Fruit fly (Drosophila melanogaster) whole organism, embryonic: Measurements from ENCODE around the gene Tbc1d22.

Experiments
- Adf1 ChIP-seq: fragments of 200-800 bp; sonication (Bioruptor generic); IDR thresholded peaks from 2 replicates; pipeline ENCODE4 v1.3.6; 2022; ENCODE audit warnings: missing biosample characterization, missing genetic modification characterization
- Bgb ChIP-seq: fragments of 200-800 bp; sonication (Bioruptor generic); IDR thresholded peaks from 2 replicates; pipeline ENCODE4 v1.3.6; 2022; ENCODE audit warnings: missing biosample characterization, missing genetic modification characterization; ENCODE audit not compliant: partially characterized antibody
- CG10543 ChIP-seq: fragments of 200-800 bp; sonication (Bioruptor generic); optimal IDR thresholded peaks from 3 replicates; lab custom pipeline; 2017; ENCODE audit warnings: missing biosample characterization, mild to moderate bottlenecking, missing genetic modification characterization, moderate library complexity
- CG11696 ChIP-seq: fragments of 200-800 bp; sonication (Bioruptor generic); IDR thresholded peaks from 2 replicates; pipeline ENCODE4 v1.3.6; 2022; ENCODE audit warnings: missing biosample characterization, missing genetic modification characterization
- CG12744 ChIP-seq: fragments of 200-800 bp; sonication (Bioruptor generic); optimal IDR thresholded peaks from 2 replicates; lab custom pipeline; 2016; ENCODE audit warnings: missing biosample characterization, missing genetic modification characterization
- CG13296 ChIP-seq: fragments of 200-800 bp; sonication (Bioruptor generic); optimal IDR thresholded peaks from 3 replicates; lab custom pipeline; 2018; ENCODE audit warnings: missing biosample characterization, mild to moderate bottlenecking, missing genetic modification characterization
- CG13424 ChIP-seq: fragments of 200-800 bp; sonication (Bioruptor generic); optimal IDR thresholded peaks from 2 replicates; lab custom pipeline; 2019; ENCODE audit warnings: missing biosample characterization, mild to moderate bottlenecking, missing genetic modification characterization, moderate library complexity
- CG14050 ChIP-seq: fragments of 200-800 bp; sonication (Bioruptor generic); IDR thresholded peaks from 3 replicates; pipeline ENCODE4 v1.3.6; 2022; ENCODE audit warnings: missing biosample characterization, missing genetic modification characterization
- CG15696 ChIP-seq: fragments of 200-800 bp; sonication (Bioruptor generic); optimal IDR thresholded peaks from 2 replicates; lab custom pipeline; 2019; ENCODE audit warnings: missing biosample characterization, mild to moderate bottlenecking, missing genetic modification characterization, moderate library complexity
- CG1647 ChIP-seq: fragments of 200-800 bp; sonication (Bioruptor generic); optimal IDR thresholded peaks from 3 replicates; lab custom pipeline; 2016; ENCODE audit warnings: missing biosample characterization, missing genetic modification characterization
- CG2678 ChIP-seq: fragments of 200-800 bp; sonication (Bioruptor generic); optimal IDR thresholded peaks from 3 replicates; lab custom pipeline; 2019; ENCODE audit warnings: missing biosample characterization, mild to moderate bottlenecking, missing genetic modification characterization, moderate library complexity
- CG31388 ChIP-seq: fragments of 200-800 bp; sonication (Bioruptor generic); optimal IDR thresholded peaks from 2 replicates; lab custom pipeline; 2016; ENCODE audit warnings: missing biosample characterization, missing genetic modification characterization
- CG34224 ChIP-seq: fragments of 200-800 bp; sonication (Bioruptor generic); IDR thresholded peaks from 3 replicates; pipeline ENCODE4 v1.3.6; 2022; ENCODE audit warnings: missing biosample characterization, missing genetic modification characterization; ENCODE audit not compliant: partially characterized antibody
- CG7357 ChIP-seq: fragments of 200-800 bp; sonication (Bioruptor generic); IDR thresholded peaks from 3 replicates; pipeline ENCODE4 v1.3.6; 2022; ENCODE audit warnings: missing biosample characterization, missing genetic modification characterization
- CG7556 ChIP-seq: fragments of 200-800 bp; sonication (Bioruptor generic); optimal IDR thresholded peaks from 2 replicates; lab custom pipeline; 2017; ENCODE audit warnings: missing biosample characterization, mild to moderate bottlenecking, missing genetic modification characterization
- CG7963 ChIP-seq: fragments of 200-800 bp; sonication (Bioruptor generic); IDR thresholded peaks from 3 replicates; pipeline ENCODE4 v1.3.6; 2022; ENCODE audit warnings: missing biosample characterization, missing genetic modification characterization; ENCODE audit not compliant: partially characterized antibody
- CG8478 ChIP-seq: fragments of >200 bp; optimal IDR thresholded peaks from 2 replicates; lab custom pipeline; 2018
- CG9215 ChIP-seq: fragments of 200-800 bp; sonication (Bioruptor generic); IDR thresholded peaks from 2 replicates; pipeline ENCODE4 v1.3.6; 2022; ENCODE audit warnings: missing biosample characterization, missing genetic modification characterization
- CG9609 ChIP-seq: fragments of 200-800 bp; sonication (Bioruptor generic); optimal IDR thresholded peaks from 3 replicates; lab custom pipeline; 2016; ENCODE audit warnings: missing biosample characterization, missing genetic modification characterization
- D19A ChIP-seq: fragments of 200-800 bp; optimal IDR thresholded peaks from 3 replicates; lab custom pipeline; 2019; ENCODE audit warnings: missing biosample characterization, mild to moderate bottlenecking, missing genetic modification characterization, moderate library complexity
- Deaf1 ChIP-seq: fragments of 200-800 bp; optimal IDR thresholded peaks from 3 replicates; lab custom pipeline; 2019; ENCODE audit warnings: missing biosample characterization, mild to moderate bottlenecking, missing genetic modification characterization, moderate library complexity
- HHEX ChIP-seq: fragments of 200-800 bp; sonication (Bioruptor generic); optimal IDR thresholded peaks from 3 replicates; lab custom pipeline; 2017; ENCODE audit warnings: missing biosample characterization, mild to moderate bottlenecking, missing genetic modification characterization, missing genetic modification reagents
- Hey ChIP-seq: fragments of 200-800 bp; sonication (Bioruptor generic); optimal IDR thresholded peaks from 3 replicates; lab custom pipeline; 2018; ENCODE audit warnings: missing biosample characterization, mild to moderate bottlenecking, missing genetic modification characterization
- Hr3 ChIP-seq: fragments of 200-800 bp; sonication (Bioruptor generic); optimal IDR thresholded peaks from 3 replicates; lab custom pipeline; 2016; ENCODE audit warnings: missing biosample characterization, missing genetic modification characterization
- MTF-1 ChIP-seq: fragments of 200-800 bp; sonication (Bioruptor generic); optimal IDR thresholded peaks from 2 replicates; lab custom pipeline; 2018; ENCODE audit warnings: missing biosample characterization, mild to moderate bottlenecking, missing genetic modification characterization, borderline replicate concordance
- NFAT ChIP-seq: fragments of 200-800 bp; sonication (Bioruptor generic); IDR thresholded peaks from 2 replicates; pipeline ENCODE4 v1.3.6; 2022; ENCODE audit warnings: missing biosample characterization, missing genetic modification characterization
- Oaz ChIP-seq: fragments of 200-800 bp; sonication (Bioruptor generic); IDR thresholded peaks from 2 replicates; pipeline ENCODE4 v1.3.6; 2022; ENCODE audit warnings: missing biosample characterization, missing genetic modification characterization
- Scr ChIP-seq: fragments of 200-800 bp; sonication (Bioruptor generic); IDR thresholded peaks from 2 replicates; pipeline ENCODE4 v1.3.6; 2022; ENCODE audit warnings: missing biosample characterization, missing genetic modification characterization; ENCODE audit not compliant: partially characterized antibody
- Side ChIP-seq: fragments of 200-800 bp; sonication (Bioruptor generic); optimal IDR thresholded peaks from 2 replicates; lab custom pipeline; 2016; ENCODE audit warnings: missing biosample characterization, missing genetic modification characterization
- Stat92E ChIP-seq, 3 experiments: fragments of >200 bp in 2 of 3; fragments of 200-800 bp in 1 of 3; sonication (Bioruptor generic) in 1 of 3; optimal IDR thresholded peaks; 2 replicates each; lab custom pipeline; 2017 to 2019; ENCODE audit warnings: missing biosample characterization in 3 of 3, missing genetic modification characterization in 3 of 3, mild to moderate bottlenecking in 1 of 3, moderate library complexity in 1 of 3
- YL-1 ChIP-seq: fragments of 200-800 bp; sonication (Bioruptor generic); optimal IDR thresholded peaks from 3 replicates; lab custom pipeline; 2017; ENCODE audit warnings: missing biosample characterization, mild to moderate bottlenecking, missing genetic modification characterization
- ara ChIP-seq: fragments of 200-800 bp; sonication (Bioruptor generic); IDR thresholded peaks from 2 replicates; pipeline ENCODE4 v1.3.6; 2022; ENCODE audit warnings: missing biosample characterization, missing genetic modification characterization
- bbx ChIP-seq: fragments of 200-800 bp; sonication (Bioruptor generic); IDR thresholded peaks from 2 replicates; pipeline ENCODE4 v1.3.6; 2022; ENCODE audit warnings: missing biosample characterization, missing genetic modification characterization; ENCODE audit not compliant: partially characterized antibody
- chn ChIP-seq: fragments of 200-800 bp; sonication (Bioruptor generic); optimal IDR thresholded peaks from 2 replicates; lab custom pipeline; 2016; ENCODE audit warnings: missing biosample characterization, missing genetic modification characterization
- dati ChIP-seq: fragments of 200-800 bp; sonication (Bioruptor generic); IDR thresholded peaks from 2 replicates; pipeline ENCODE4 v1.3.6; 2022; ENCODE audit warnings: missing biosample characterization, missing genetic modification characterization
- emc ChIP-seq: fragments of 200-800 bp; sonication (Bioruptor generic); optimal IDR thresholded peaks from 2 replicates; lab custom pipeline; 2016; ENCODE audit warnings: missing biosample characterization, missing genetic modification characterization
- ems ChIP-seq: fragments of 200-800 bp; sonication (Bioruptor generic); optimal IDR thresholded peaks from 3 replicates; lab custom pipeline; 2016; ENCODE audit warnings: missing biosample characterization, missing genetic modification characterization
- eve ChIP-seq, 2 experiments: fragments of >200 bp; optimal IDR thresholded peaks; 2 replicates each; lab custom pipeline; 2017; ENCODE audit warnings: missing biosample characterization in 2 of 2, missing genetic modification characterization in 2 of 2
- insv ChIP-seq, 2 experiments: fragments of 200-800 bp; sonication (Bioruptor generic); optimal IDR thresholded peaks; 3 replicates each; lab custom pipeline; 2016 to 2018; ENCODE audit warnings: missing biosample characterization in 2 of 2, missing genetic modification characterization in 2 of 2
- lab ChIP-seq: fragments of 200-800 bp; sonication (Bioruptor generic); optimal IDR thresholded peaks from 3 replicates; lab custom pipeline; 2017; ENCODE audit warnings: missing biosample characterization, missing genetic modification characterization, mild to moderate bottlenecking, moderate library complexity, missing genetic modification reagents
- pb ChIP-seq: fragments of 200-800 bp; sonication (Bioruptor generic); optimal IDR thresholded peaks from 3 replicates; lab custom pipeline; 2016; ENCODE audit warnings: missing biosample characterization, missing genetic modification characterization
- ranshi ChIP-seq: fragments of 200-800 bp; sonication (Bioruptor generic); IDR thresholded peaks from 2 replicates; pipeline ENCODE4 v1.3.6; 2022; ENCODE audit warnings: missing biosample characterization, missing genetic modification characterization
- row ChIP-seq: fragments of 200-800 bp; sonication (Bioruptor generic); IDR thresholded peaks from 3 replicates; pipeline ENCODE4 v1.3.6; 2022; ENCODE audit warnings: missing biosample characterization, missing genetic modification characterization
- scrt ChIP-seq: fragments of 200-800 bp; sonication (Bioruptor generic); optimal IDR thresholded peaks from 2 replicates; lab custom pipeline; 2018; ENCODE audit warnings: missing biosample characterization, mild to moderate bottlenecking, missing genetic modification characterization, moderate library complexity
- stwl ChIP-seq: fragments of 200-800 bp; sonication (Bioruptor generic); optimal IDR thresholded peaks from 3 replicates; lab custom pipeline; 2018; ENCODE audit warnings: missing biosample characterization, mild to moderate bottlenecking, missing genetic modification characterization, moderate library complexity
- sug ChIP-seq: fragments of 200-800 bp; optimal IDR thresholded peaks from 2 replicates; lab custom pipeline; 2019; ENCODE audit warnings: missing biosample characterization, mild to moderate bottlenecking, missing genetic modification characterization, moderate library complexity
- zen ChIP-seq: fragments of 200-800 bp; sonication (Bioruptor generic); optimal IDR thresholded peaks from 3 replicates; lab custom pipeline; 2018; ENCODE audit warnings: missing biosample characterization, mild to moderate bottlenecking, missing genetic modification characterization, moderate library complexity
- zen2 ChIP-seq: fragments of 200-800 bp; sonication (Bioruptor generic); IDR thresholded peaks from 3 replicates; pipeline ENCODE4 v1.3.6; 2022; ENCODE audit warnings: missing biosample characterization, missing genetic modification characterization; ENCODE audit not compliant: partially characterized antibody
- zfh2 ChIP-seq: fragments of 200-800 bp; sonication (Bioruptor generic); optimal IDR thresholded peaks from 2 replicates; lab custom pipeline; 2016; ENCODE audit warnings: missing biosample characterization, missing genetic modification characterization

The Tbc1d22 gene

dm6 chr3R:21107907-21108591 is 6.0 kb downstream of the Tbc1d22 start, which contains the start of the genes Sec15 and rtet (continued):
- TF ChIP-seq CG10543 (GFP tag; lab: Kevin White, UChicago): peak; percentile 67
- peak; percentile 22; the same call in 1 of the 3 replicates for TF ChIP-seq CG7963 (GFP tag; lab: Robert Waterston, UW)
- peak; percentile 33 for TF ChIP-seq CG9609 (GFP tag; lab: Kevin White, UChicago)
- peak; percentile 60 for TF ChIP-seq Hr3 (GFP tag; lab: Kevin White, UChicago)
- peak; percentile 79 for TF ChIP-seq CG15696 (tag; lab: Kevin White, UChicago)
- peak; percentile 64 for TF ChIP-seq Scr (GFP tag; lab: Robert Waterston, UW)
- TF ChIP-seq Side (GFP tag; lab: Kevin White, UChicago): no peak
- TF ChIP-seq zfh2 (GFP tag; lab: Kevin White, UChicago): peak; percentile 1
- TF ChIP-seq Deaf1 (tag; lab: Kevin White, UChicago): no peak
- TF ChIP-seq CG13424 (tag; lab: Kevin White, UChicago): peak; percentile 91
- TF ChIP-seq CG34224 (GFP tag; lab: Robert Waterston, UW): peak; percentile 63; the same call in 2 of the 3 replicates
- TF ChIP-seq CG7556 (GFP tag; lab: Kevin White, UChicago): peak; percentile 17
- TF ChIP-seq eve (GFP tag; optimal IDR thresholded peaks at IDR 0.05; lab: Kevin White, UChicago): no peak
- TF ChIP-seq stwl (tag; lab: Kevin White, UChicago): peak; percentile 44
- peak; percentile 34 for TF ChIP-seq Bgb (GFP tag; lab: Robert Waterston, UW)
- TF ChIP-seq MTF-1 (GFP tag; lab: Kevin White, UChicago): no peak
- TF ChIP-seq zen: peak; percentile 85
- TF ChIP-seq Stat92E (GFP tag; optimal IDR thresholded peaks at IDR 0.05; lab: Kevin White, UChicago): no peak
- TF ChIP-seq D19A (tag; lab: Kevin White, UChicago): no peak
- TF ChIP-seq row (GFP tag; lab: Robert Waterston, UW): peak; percentile 53; the same call in 2 of the 3 replicates
- TF ChIP-seq dati (GFP tag; lab: Robert Waterston, UW): no peak
- TF ChIP-seq sug (tag; lab: Kevin White, UChicago): peak; percentile 54
- TF ChIP-seq scrt: peak; percentile 97
- peak; percentile 60 for TF ChIP-seq bbx (GFP tag; lab: Robert Waterston, UW)
- TF ChIP-seq YL-1 (GFP tag; lab: Kevin White, UChicago): peak; percentile 16
- TF ChIP-seq lab (GFP tag; lab: Kevin White, UChicago): no peak
- TF ChIP-seq ranshi (GFP tag; lab: Robert Waterston, UW): 0 out of 2 replicates have a peak, but pooled peaks have one; percentile 24
- TF ChIP-seq ara (GFP tag; lab: Robert Waterston, UW): peak; percentile 62
- TF ChIP-seq Oaz: 0 out of 2 replicates have a peak, but pooled peaks have one; percentile 17
- peak; percentile 15 for TF ChIP-seq chn
- TF ChIP-seq CG13296: peak; percentile 62
- TF ChIP-seq CG14050 (GFP tag; lab: Robert Waterston, UW): peak; percentile 13; the same call in 1 of the 3 replicates
- TF ChIP-seq Adf1: no peak
- peak in 1 of 2 experiments; percentile 15 for TF ChIP-seq insv (GFP tag; optimal IDR thresholded peaks at IDR 0.05; lab: Kevin White, UChicago)
- TF ChIP-seq CG7357 (GFP tag; lab: Robert Waterston, UW): no peak
- no peak for TF ChIP-seq CG12744 (GFP tag; lab: Kevin White, UChicago)
- no peak for TF ChIP-seq CG2678 (tag; lab: Kevin White, UChicago)
- no peak for TF ChIP-seq pb (GFP tag; lab: Kevin White, UChicago)
- TF ChIP-seq CG9215 (GFP tag; lab: Robert Waterston, UW): no peak
- TF ChIP-seq CG31388 (GFP tag; lab: Kevin White, UChicago): no peak
- peak; percentile 53; the same call in 1 of the 3 replicates for TF ChIP-seq zen2
- peak; percentile 48; the same call in 1 of the 2 replicates for TF ChIP-seq NFAT (GFP tag; lab: Robert Waterston, UW)
- TF ChIP-seq emc (GFP tag; lab: Kevin White, UChicago): no peak
- TF ChIP-seq Hey: no peak
- TF ChIP-seq CG1647 (GFP tag; lab: Kevin White, UChicago): no peak
- peak; percentile 37 for TF ChIP-seq HHEX (GFP tag; lab: Kevin White, UChicago)
- TF ChIP-seq ems (GFP tag; lab: Kevin White, UChicago): no peak
- no peak for TF ChIP-seq CG11696
- TF ChIP-seq CG8478: no peak
